Worm (Caenorhabditis elegans): ENCODE measurements around the gene lab-2.
"Not testable (repeated sequence)": the region's sequence is repeated elsewhere in the genome, so short reads cannot be mapped to it uniquely, and the experiment has no call there.

lab-2 gene

DNA sequence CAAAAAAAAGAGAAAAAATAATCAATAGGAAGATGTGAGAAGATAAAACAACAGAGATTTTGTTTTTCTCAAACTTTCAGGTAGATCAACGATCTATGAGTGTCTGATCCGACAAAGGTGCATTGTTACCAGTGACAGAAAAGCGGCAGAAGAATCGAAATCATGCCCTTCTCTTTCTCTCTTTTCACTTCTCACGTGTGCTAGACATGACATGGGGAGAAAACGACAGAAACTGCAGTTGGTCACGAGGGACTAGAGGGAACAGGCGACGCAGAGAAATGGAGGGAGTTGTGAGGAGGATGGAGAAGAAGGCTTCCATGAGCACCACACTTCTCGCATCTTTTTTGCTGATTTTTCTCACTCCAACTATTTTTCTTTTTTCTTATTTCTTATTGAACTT lies 5.8 kb upstream of the lab-2 start, which contains the start of gene F56C9.10 (continued):
- no peak for TF ChIP-seq ama-1 (optimal IDR thresholded peaks at IDR 0.05)
- TF ChIP-seq ama-1 (GFP tag; optimal IDR thresholded peaks at IDR 0.05), result no peak
- TF ChIP-seq tbx-9 (tag; optimal IDR thresholded peaks at IDR 0.05; ENCODE audit: borderline replicate concordance), result no peak
- TF ChIP-seq tbp1 (GFP tag; optimal IDR thresholded peaks at IDR 0.05), result peak; percentile 58
- peak; percentile 67 for TF ChIP-seq tlf-1 (GFP tag; optimal IDR thresholded peaks at IDR 0.05)
- peak; percentile 51; the same call in 1 of the 2 replicates for TF ChIP-seq let-526 (GFP tag; IDR thresholded peaks at IDR 0.05)
- TF ChIP-seq attf-5 (GFP tag; optimal IDR thresholded peaks at IDR 0.05), result peak; percentile 86
- no peak for TF ChIP-seq F55B11.4 (tag; optimal IDR thresholded peaks at IDR 0.05; ENCODE audit: borderline replicate concordance, insufficient read depth)
- TF ChIP-seq lin-40 (tag; optimal IDR thresholded peaks at IDR 0.05), result peak; percentile 79
- TF ChIP-seq F33H1.4 (GFP tag; IDR thresholded peaks at IDR 0.05), result peak; percentile 41

DNA sequence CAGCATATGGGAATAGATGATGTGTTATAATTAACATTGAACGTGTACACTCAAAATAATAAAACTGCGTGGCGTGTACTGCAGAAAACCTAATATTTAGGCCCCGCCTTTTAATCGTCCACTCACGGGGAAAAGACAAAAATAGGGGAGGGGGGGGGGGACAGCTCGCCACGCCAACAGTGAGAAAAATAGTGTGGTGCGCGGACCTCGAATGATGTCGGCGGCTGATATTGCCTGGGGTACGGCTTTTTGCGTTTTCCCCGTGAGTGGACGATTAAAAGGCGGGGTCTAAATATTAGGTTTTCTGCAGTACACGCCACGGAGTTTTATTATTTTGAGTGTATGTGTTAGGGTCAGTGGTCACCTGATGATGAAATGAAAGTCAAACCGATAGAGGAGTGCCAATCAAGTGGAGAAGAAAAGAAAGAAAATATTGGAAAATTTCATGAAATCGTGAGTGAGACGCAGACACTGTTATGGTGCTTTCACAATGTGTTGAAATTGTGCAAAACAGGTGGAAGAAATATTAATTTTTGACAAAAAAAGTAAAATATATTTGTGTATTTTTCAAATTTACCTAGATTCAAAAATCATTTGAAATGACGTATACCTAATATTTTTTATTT lies 4.6 kb upstream of the lab-2 start:
- peak; percentile 76 for TF ChIP-seq hmg-1.2 (GFP tag; IDR thresholded peaks at IDR 0.05)
- not testable (repeated sequence) for TF ChIP-seq snpc-4 (GFP tag; optimal IDR thresholded peaks at IDR 0.05)
- peak in 3 of 4 experiments; percentile 52 to 71 (median 69) for TF ChIP-seq snpc-4 (tag; optimal IDR thresholded peaks at IDR 0.05)
- 0 out of 2 replicates have a peak, but pooled peaks have one; percentile 12 for TF ChIP-seq pbrm-1 (GFP tag; IDR thresholded peaks at IDR 0.05)
- TF ChIP-seq nhr-80 (tag; optimal IDR thresholded peaks at IDR 0.05), result peak; percentile 21
- TF ChIP-seq ekl-4 (GFP tag; IDR thresholded peaks at IDR 0.05), result 0 out of 2 replicates have a peak, but pooled peaks have one; percentile 31
- peak; percentile 23; the same call in 1 of the 2 replicates for TF ChIP-seq attf-6 (GFP tag; IDR thresholded peaks at IDR 0.05)
- TF ChIP-seq nfyb-1 (GFP tag; IDR thresholded peaks at IDR 0.05), result peak; percentile 44; the same call in 1 of the 2 replicates
- peak; percentile 48; the same call in 1 of the 2 replicates for TF ChIP-seq Y53G8AR.9 (GFP tag; conservative IDR thresholded peaks at IDR 0.05)
- peak; percentile 31; the same call in 1 of the 2 replicates for TF ChIP-seq mcd-1 (GFP tag; IDR thresholded peaks at IDR 0.05)
- 0 out of 2 replicates have a peak, but pooled peaks have one; percentile 47 for TF ChIP-seq Y95B8A.8 (GFP tag; IDR thresholded peaks at IDR 0.05)
- peak; percentile 66; the same call in 1 of the 2 replicates for TF ChIP-seq cebp-1 (GFP tag; IDR thresholded peaks at IDR 0.05)
- TF ChIP-seq cebp-1 (tag; optimal IDR thresholded peaks at IDR 0.05), result peak; percentile 83
- TF ChIP-seq snpc-1.1 (tag; optimal IDR thresholded peaks at IDR 0.05; ENCODE audit: insufficient read depth), result peak; percentile 19

DNA sequence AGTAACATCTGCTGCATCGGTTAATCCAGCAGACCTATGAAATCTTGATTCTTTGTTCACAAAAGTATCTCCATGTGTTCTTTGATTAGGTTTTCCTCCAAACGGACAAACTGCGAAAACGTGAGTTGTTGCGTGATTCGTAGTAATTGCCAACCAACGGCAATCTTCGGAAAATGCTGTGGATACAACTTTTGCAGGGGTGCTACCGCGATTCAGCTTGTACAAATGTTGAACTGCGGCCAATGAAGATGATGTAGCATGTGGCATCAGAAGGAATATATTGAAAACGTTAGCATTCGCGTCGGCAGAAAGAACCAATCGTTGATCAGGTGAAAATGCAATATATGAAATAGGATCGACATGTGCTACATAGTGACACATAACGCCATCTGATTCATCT lies 2.3 kb upstream of the lab-2 start:
- TF ChIP-seq dpl-1 (GFP tag; optimal IDR thresholded peaks at IDR 0.05) (no peak), Y56A3A.18 (GFP tag; IDR thresholded peaks at IDR 0.05) (no peak), lsy-27 (tag; optimal IDR thresholded peaks at IDR 0.05; ENCODE audit: borderline replicate concordance, insufficient read depth) (no peak), zfh-2 (GFP tag; conservative IDR thresholded peaks at IDR 0.05) (no peak), nfyb-1 (GFP tag; IDR thresholded peaks at IDR 0.05) (no peak), cebp-2 (GFP tag; IDR thresholded peaks at IDR 0.05) (no peak), akir-1 (GFP tag; optimal IDR thresholded peaks at IDR 0.05) (no peak), cebp-1 (GFP tag; IDR thresholded peaks at IDR 0.05) (no peak), cebp-1 (tag; optimal IDR thresholded peaks at IDR 0.05) (no peak), F22D6.2 (tag; optimal IDR thresholded peaks at IDR 0.05) (no peak), madf-3 (GFP tag; IDR thresholded peaks at IDR 0.05) (no peak), die-1 (tag; optimal IDR thresholded peaks at IDR 0.05) (no peak)

DNA sequence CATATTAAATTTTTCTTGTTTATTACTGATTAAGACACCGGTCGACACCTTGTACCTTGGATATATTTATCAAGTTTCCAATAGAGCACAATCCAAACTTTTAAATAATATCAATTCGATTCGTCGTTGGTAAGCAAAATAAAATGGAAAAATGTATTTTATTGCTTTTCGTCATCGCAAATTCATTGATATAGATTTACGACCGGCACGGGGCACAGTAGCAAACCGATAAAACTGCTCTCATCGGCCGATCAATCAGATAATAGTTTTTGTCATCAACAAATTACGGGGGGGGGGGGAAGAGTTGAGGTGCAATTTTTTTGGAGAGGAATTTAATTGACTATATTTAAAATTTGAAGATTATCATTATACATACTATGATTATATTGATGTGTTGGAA lies 6.1 kb downstream of the lab-2 start:
- TF ChIP-seq nhr-80 (tag; optimal IDR thresholded peaks at IDR 0.05) (peak; percentile 24), madf-8 (GFP tag; conservative IDR thresholded peaks at IDR 0.05) (no peak)
